Fruit fly (Drosophila melanogaster) whole organism, wandering third instar larva: Measurements from ENCODE around the gene Osi20.

ENCODE experiments used
- Abd-B ChIP-seq: fragments of >200 bp; optimal IDR thresholded peaks from 2 replicates; lab custom pipeline; 2017; ENCODE audit warnings: missing biosample characterization, missing genetic modification characterization
- CG32264 ChIP-seq: fragments of 200-800 bp; sonication (Bioruptor generic); optimal IDR thresholded peaks from 2 replicates; lab custom pipeline; 2016; ENCODE audit warnings: missing biosample characterization, missing genetic modification characterization
- CG9705 ChIP-seq: fragments of 200-800 bp; sonication (Bioruptor generic); optimal IDR thresholded peaks from 2 replicates; lab custom pipeline; 2018; ENCODE audit warnings: missing biosample characterization, mild to moderate bottlenecking, missing genetic modification characterization
- CrebA ChIP-seq: fragments of 200-800 bp; sonication (Bioruptor generic); optimal IDR thresholded peaks from 2 replicates; lab custom pipeline; 2016; ENCODE audit warnings: missing biosample characterization, mild to moderate bottlenecking, missing genetic modification characterization, borderline replicate concordance
- Dfd ChIP-seq: fragments of >200 bp; optimal IDR thresholded peaks from 2 replicates; lab custom pipeline; 2017; ENCODE audit warnings: missing biosample characterization, missing genetic modification characterization
- HLH106 ChIP-seq: fragments of 200-800 bp; optimal IDR thresholded peaks from 3 replicates; lab custom pipeline; 2019; ENCODE audit warnings: missing biosample characterization, mild to moderate bottlenecking, missing genetic modification characterization, moderate library complexity
- Hnf4 ChIP-seq: fragments of 200-800 bp; sonication (Bioruptor generic); optimal IDR thresholded peaks from 2 replicates; lab custom pipeline; 2016; ENCODE audit warnings: missing biosample characterization, mild to moderate bottlenecking, missing genetic modification characterization
- Jra ChIP-seq: sonication (Bioruptor generic); optimal IDR thresholded peaks from 2 replicates; lab custom pipeline; 2016; ENCODE audit warnings: missing biosample characterization, missing genetic modification characterization
- Mio ChIP-seq: sonication (Bioruptor generic); optimal IDR thresholded peaks from 2 replicates; lab custom pipeline; 2016; ENCODE audit warnings: missing biosample characterization, missing genetic modification characterization
- Myc ChIP-seq: fragments of >200 bp; optimal IDR thresholded peaks from 2 replicates; lab custom pipeline; 2017
- N ChIP-seq: fragments of >200 bp; optimal IDR thresholded peaks from 2 replicates; lab custom pipeline; 2018; ENCODE audit warnings: missing biosample characterization, missing external identifiers, missing genetic modification characterization
- OdsH ChIP-seq: fragments of 200-800 bp; sonication (Bioruptor generic); optimal IDR thresholded peaks from 2 replicates; lab custom pipeline; 2016; ENCODE audit warnings: missing biosample characterization, mild to moderate bottlenecking, missing genetic modification characterization
- Rel ChIP-seq, 2 experiments: fragments of 200-800 bp; sonication (Bioruptor generic) in 1 of 2; optimal IDR thresholded peaks; 2 replicates in 1 of 2; 3 replicates in 1 of 2; lab custom pipeline; 2016 to 2019; ENCODE audit warnings: mild to moderate bottlenecking in 2 of 2, missing biosample characterization in 2 of 2, missing genetic modification characterization in 2 of 2, moderate library complexity in 1 of 2
- Sp1 ChIP-seq: fragments of 200-800 bp; sonication (Bioruptor generic); optimal IDR thresholded peaks from 3 replicates; lab custom pipeline; 2019; ENCODE audit warnings: missing biosample characterization, mild to moderate bottlenecking, missing genetic modification characterization, moderate library complexity
- Vsx2 ChIP-seq: fragments of 200-300, 225-300 bp; sonication (Bioruptor generic); optimal IDR thresholded peaks from 2 replicates; lab custom pipeline; 2018; ENCODE audit warnings: missing biosample characterization, missing genetic modification characterization; ENCODE audit not compliant: partially characterized antibody
- br ChIP-seq: fragments of 200-800 bp; sonication (Bioruptor generic); optimal IDR thresholded peaks from 2 replicates; lab custom pipeline; 2016; ENCODE audit warnings: missing biosample characterization, missing genetic modification characterization
- brk ChIP-seq: fragments of 200-800 bp; sonication (Bioruptor generic); optimal IDR thresholded peaks from 2 replicates; lab custom pipeline; 2016; ENCODE audit warnings: missing biosample characterization, mild to moderate bottlenecking, missing genetic modification characterization
- dl ChIP-seq, 2 experiments: fragments of 175-275, 200-275 bp in 1 of 2; fragments of 200-275 bp in 1 of 2; sonication (Bioruptor generic); optimal IDR thresholded peaks; lab custom pipeline; 2018; ENCODE audit warnings: mild to moderate bottlenecking in 2 of 2, missing biosample characterization in 2 of 2, missing genetic modification characterization in 2 of 2, moderate library complexity in 2 of 2; ENCODE audit not compliant: partially characterized antibody in 2 of 2, insufficient read depth in 1 of 2
- dmrt93B ChIP-seq: fragments of 200-800 bp; sonication (Bioruptor generic); optimal IDR thresholded peaks from 2 replicates; lab custom pipeline; 2018; ENCODE audit warnings: missing biosample characterization, mild to moderate bottlenecking, missing genetic modification characterization
- dsf ChIP-seq: sonication (Bioruptor generic); optimal IDR thresholded peaks from 2 replicates; lab custom pipeline; 2016; ENCODE audit warnings: missing biosample characterization, missing genetic modification characterization, borderline replicate concordance
- ey ChIP-seq: fragments of 200-800 bp; sonication (Bioruptor generic); optimal IDR thresholded peaks from 2 replicates; lab custom pipeline; 2016; ENCODE audit warnings: missing biosample characterization, missing genetic modification characterization
- fru ChIP-seq: fragments of 200-800 bp; sonication (Bioruptor generic); optimal IDR thresholded peaks from 3 replicates; lab custom pipeline; 2016; ENCODE audit warnings: missing biosample characterization, mild to moderate bottlenecking, missing genetic modification characterization
- h ChIP-seq: fragments of 200-800 bp; sonication (Bioruptor generic); optimal IDR thresholded peaks from 3 replicates; lab custom pipeline; 2016; ENCODE audit warnings: missing biosample characterization, mild to moderate bottlenecking, missing genetic modification characterization
- jim ChIP-seq: fragments of 175-275, 200-325 bp; sonication (Bioruptor generic); optimal IDR thresholded peaks from 2 replicates; lab custom pipeline; 2016; ENCODE audit warnings: missing biosample characterization, mild to moderate bottlenecking, missing genetic modification characterization
- lola ChIP-seq: fragments of >200 bp; optimal IDR thresholded peaks from 2 replicates; lab custom pipeline; 2017; ENCODE audit warnings: missing biosample characterization, missing genetic modification characterization
- pan ChIP-seq: fragments of >200 bp; optimal IDR thresholded peaks from 2 replicates; lab custom pipeline; 2017
- psq ChIP-seq: fragments of 200-800 bp; sonication (Bioruptor generic); optimal IDR thresholded peaks from 3 replicates; lab custom pipeline; 2017; ENCODE audit warnings: missing biosample characterization, mild to moderate bottlenecking, missing genetic modification characterization, moderate library complexity
- rgr ChIP-seq: fragments of 200-800 bp; sonication (Bioruptor generic); optimal IDR thresholded peaks from 3 replicates; lab custom pipeline; 2016; ENCODE audit warnings: missing biosample characterization, mild to moderate bottlenecking, missing genetic modification characterization
- sage ChIP-seq: fragments of 200-800 bp; sonication (Bioruptor generic); optimal IDR thresholded peaks from 2 replicates; lab custom pipeline; 2016; ENCODE audit warnings: missing biosample characterization, mild to moderate bottlenecking, missing genetic modification characterization
- sv ChIP-seq: fragments of 200-800 bp; sonication (Bioruptor generic); optimal IDR thresholded peaks from 3 replicates; lab custom pipeline; 2016; ENCODE audit warnings: missing biosample characterization, missing genetic modification characterization
- tai ChIP-seq: sonication (Bioruptor generic); optimal IDR thresholded peaks from 2 replicates; lab custom pipeline; 2016; ENCODE audit warnings: missing biosample characterization, missing genetic modification characterization
- usp ChIP-seq: fragments of >200 bp; optimal IDR thresholded peaks from 2 replicates; lab custom pipeline; 2017; ENCODE audit warnings: missing biosample characterization, missing genetic modification characterization
- woc ChIP-seq: sonication (Bioruptor generic); optimal IDR thresholded peaks from 2 replicates; lab custom pipeline; 2016; ENCODE audit warnings: missing biosample characterization, mild to moderate bottlenecking, missing genetic modification characterization

The Osi20 gene

dm6 chr3R:6374307-6374574, 34.3 kb downstream of the Osi20 start, which contains the start of gene CG42564:
Gene CG42564 (plus strand): TSS chr3R:6374475.
- no peak for TF ChIP-seq dl (GFP tag; optimal IDR thresholded peaks at IDR 0.05; lab: Kevin White, UChicago; ENCODE audit: insufficient read depth in 1 of 2, partially characterized antibody in 2 of 2)
- no peak for TF ChIP-seq usp (GFP tag; lab: Kevin White, UChicago)
- no peak for TF ChIP-seq CG32264 (GFP tag; lab: Kevin White, UChicago)
- TF ChIP-seq Vsx2 (GFP tag; lab: Kevin White, UChicago): no peak
- TF ChIP-seq OdsH (GFP tag; lab: Kevin White, UChicago): no peak
- TF ChIP-seq dmrt93B (GFP tag; lab: Kevin White, UChicago): no peak
- no peak for TF ChIP-seq tai (GFP tag; lab: Kevin White, UChicago)
- TF ChIP-seq Hnf4 (GFP tag; lab: Kevin White, UChicago): no peak
- TF ChIP-seq jim: no peak
- TF ChIP-seq psq (GFP tag; lab: Kevin White, UChicago): no peak
- no peak for TF ChIP-seq ey (GFP tag; lab: Kevin White, UChicago)
- TF ChIP-seq Sp1 (GFP tag; lab: Kevin White, UChicago): no peak
- TF ChIP-seq dsf (GFP tag; lab: Kevin White, UChicago): no peak
- no peak for TF ChIP-seq Myc (lab: Kevin White, UChicago)

dm6 chr3R:6375944-6376343, 36.0 kb downstream of the Osi20 start, which contains the start of gene CRAT:
Gene CRAT (minus strand): TSS chr3R:6376044.
- TF ChIP-seq ey (GFP tag; lab: Kevin White, UChicago): no peak
- no peak for TF ChIP-seq Sp1 (GFP tag; lab: Kevin White, UChicago)
- no peak for TF ChIP-seq jim
- no peak for TF ChIP-seq OdsH (GFP tag; lab: Kevin White, UChicago)
- TF ChIP-seq N (GFP tag; lab: Kevin White, UChicago): no peak
- no peak for TF ChIP-seq Abd-B (GFP tag; lab: Kevin White, UChicago)
- TF ChIP-seq brk (GFP tag; lab: Kevin White, UChicago): no peak
- no peak for TF ChIP-seq sv
- no peak for TF ChIP-seq Hnf4 (GFP tag; lab: Kevin White, UChicago)
- TF ChIP-seq sage: no peak
- TF ChIP-seq tai (GFP tag; lab: Kevin White, UChicago): no peak
- TF ChIP-seq Mio (GFP tag; lab: Kevin White, UChicago): no peak
- no peak for TF ChIP-seq pan (lab: Kevin White, UChicago)
- TF ChIP-seq Myc (lab: Kevin White, UChicago): no peak

DNA sequence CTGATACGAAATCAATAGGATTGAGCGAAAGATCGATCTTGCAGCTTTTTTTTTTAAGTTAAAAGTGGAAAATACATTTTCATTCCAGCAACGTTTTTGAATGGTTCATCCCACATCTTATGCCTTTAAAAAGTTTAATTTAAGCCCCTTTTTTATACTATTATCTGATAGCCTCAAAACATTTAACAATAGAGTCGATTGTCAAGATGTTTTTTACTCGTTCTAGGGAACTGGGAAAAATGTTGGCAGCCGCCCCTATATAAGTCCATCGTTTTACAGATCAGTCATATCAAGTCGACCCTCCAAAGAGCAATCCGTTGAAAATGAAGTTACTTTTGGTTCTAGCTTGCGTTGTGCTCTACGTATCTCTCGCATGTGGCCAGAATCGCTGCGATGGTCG, 37.6 kb downstream of the Osi20 start, which contains the start of gene CG42537:
Gene CG42537, plus strand, starts transcription at position 301 of the 400 bp plus-strand sequence.
- no peak for TF ChIP-seq sv
- TF ChIP-seq woc (GFP tag; lab: Kevin White, UChicago): no peak
- no peak for TF ChIP-seq CG32264 (GFP tag; lab: Kevin White, UChicago)
- no peak for TF ChIP-seq lola (GFP tag; lab: Kevin White, UChicago)
- TF ChIP-seq Jra (GFP tag; lab: Kevin White, UChicago): no peak
- no peak for TF ChIP-seq Hnf4 (GFP tag; lab: Kevin White, UChicago)
- TF ChIP-seq dsf (GFP tag; lab: Kevin White, UChicago): no peak
- no peak for TF ChIP-seq Rel (GFP tag; optimal IDR thresholded peaks at IDR 0.05; lab: Kevin White, UChicago)
- TF ChIP-seq Rel (tag; optimal IDR thresholded peaks at IDR 0.05; lab: Kevin White, UChicago): no peak
- no peak for TF ChIP-seq Dfd (GFP tag; lab: Kevin White, UChicago)
- no peak for TF ChIP-seq dmrt93B (GFP tag; lab: Kevin White, UChicago)
- TF ChIP-seq psq (GFP tag; lab: Kevin White, UChicago): no peak
- no peak for TF ChIP-seq Abd-B (GFP tag; lab: Kevin White, UChicago)
- no peak for TF ChIP-seq fru (GFP tag; lab: Kevin White, UChicago)
- TF ChIP-seq CrebA (GFP tag; lab: Kevin White, UChicago): no peak
- TF ChIP-seq N (GFP tag; lab: Kevin White, UChicago): no peak
- no peak for TF ChIP-seq ey (GFP tag; lab: Kevin White, UChicago)
- TF ChIP-seq usp (GFP tag; lab: Kevin White, UChicago): no peak
- TF ChIP-seq br (GFP tag; lab: Kevin White, UChicago): no peak
- TF ChIP-seq, all 38 proteins: peak for 0

DNA sequence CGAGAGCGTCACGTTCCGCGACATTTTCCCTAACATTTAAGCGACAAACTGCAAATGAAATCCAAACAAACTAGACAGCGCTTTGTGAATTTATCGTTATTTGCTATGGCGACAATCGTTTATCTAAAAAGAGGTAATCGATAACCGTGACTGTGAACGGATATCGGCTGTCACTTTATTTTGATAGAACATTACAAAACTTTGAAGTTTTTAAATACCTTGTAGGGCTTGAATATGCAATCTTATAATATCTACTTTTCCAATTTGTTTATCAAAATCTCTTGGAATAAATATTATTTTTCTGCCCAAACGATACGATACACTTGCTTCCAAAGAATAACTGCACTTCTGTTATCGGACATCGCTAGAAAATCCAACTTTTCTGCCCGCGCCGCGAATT, 40.2 kb downstream of the Osi20 start, which contains the start of the genes CG1024 and TfIIFalpha:
Gene CG1024, minus strand, starts transcription at position 200 of the 400 bp plus-strand sequence.
Gene TfIIFalpha, plus strand, starts transcription at position 339 of the 400 bp plus-strand sequence.
- TF ChIP-seq sage (no peak), CG9705 (GFP tag; lab: Kevin White, UChicago) (no peak), brk (GFP tag; lab: Kevin White, UChicago) (no peak), h (GFP tag; lab: Kevin White, UChicago) (peak; percentile 24), dsf (GFP tag; lab: Kevin White, UChicago) (peak; percentile 27), ey (GFP tag; lab: Kevin White, UChicago) (peak; percentile 12), rgr (GFP tag; lab: Kevin White, UChicago) (peak; percentile 6), HLH106 (tag; lab: Kevin White, UChicago) (peak; percentile 22)
